Fruit fly (Drosophila melanogaster): ENCODE data around the gene glo.

glo gene

dm6 chr3R:11818930-11819639, at the start of gene glo, which contains the start of gene COX5A:
TSS of gene glo (minus strand) at chr3R:11819420.
TSS of gene COX5A (plus strand) at chr3R:11819359.
- TF ChIP-seq CG2120 (GFP tag; optimal IDR thresholded peaks at IDR 0.05) (peak; percentile 92), NC2α (GFP tag; optimal IDR thresholded peaks at IDR 0.05) (peak; percentile 54), CG11398 (GFP tag; optimal IDR thresholded peaks at IDR 0.05) (peak; percentile 7), zen (tag; optimal IDR thresholded peaks at IDR 0.05) (peak; percentile 74), CG7556 (GFP tag; optimal IDR thresholded peaks at IDR 0.05) (peak; percentile 49), Dek (tag; optimal IDR thresholded peaks at IDR 0.05) (peak; percentile 68), CG5180 (GFP tag; optimal IDR thresholded peaks at IDR 0.05) (no peak), Spps (tag; optimal IDR thresholded peaks at IDR 0.05) (peak; percentile 48), sc (optimal IDR thresholded peaks at IDR 0.05) (no peak), sc (GFP tag; optimal IDR thresholded peaks at IDR 0.05) (no peak), pzg (GFP tag; optimal IDR thresholded peaks at IDR 0.05) (peak; percentile 90), stc (GFP tag; IDR thresholded peaks at IDR 0.05) (no peak; the same call in none of the 2 replicates), gsb-n (tag; optimal IDR thresholded peaks at IDR 0.05) (peak; percentile 66), repo (GFP tag; optimal IDR thresholded peaks at IDR 0.05) (peak; percentile 72), onecut (GFP tag; IDR thresholded peaks at IDR 0.05) (peak; percentile 41; the same call in 1 of the 2 replicates), CG34376 (GFP tag; optimal IDR thresholded peaks at IDR 0.05) (peak; percentile 37), CG13287 (GFP tag; IDR thresholded peaks at IDR 0.05; ENCODE audit: partially characterized antibody) (peak; percentile 40; the same call in 1 of the 2 replicates), fd102C (GFP tag; optimal IDR thresholded peaks at IDR 0.05) (peak; percentile 26), fd64A (GFP tag; optimal IDR thresholded peaks at IDR 0.05) (no peak), hbn (GFP tag; IDR thresholded peaks at IDR 0.05; ENCODE audit: partially characterized antibody) (no peak), CG1792 (GFP tag; optimal IDR thresholded peaks at IDR 0.05) (peak; percentile 71), HHEX (GFP tag; optimal IDR thresholded peaks at IDR 0.05) (peak; percentile 56), schlank (tag; optimal IDR thresholded peaks at IDR 0.05) (no peak), MBD-R2 (GFP tag; IDR thresholded peaks at IDR 0.05) (peak; percentile 79), trh (GFP tag; optimal IDR thresholded peaks at IDR 0.05) (peak; percentile 41), CG9817 (tag; optimal IDR thresholded peaks at IDR 0.05) (peak; percentile 71), gt (GFP tag; IDR thresholded peaks at IDR 0.05) (no peak; the same call in 1 of the 2 replicates), CG6854 (GFP tag; optimal IDR thresholded peaks at IDR 0.05) (no peak), CG7987 (GFP tag; optimal IDR thresholded peaks at IDR 0.05) (peak; percentile 61), B-H1 (GFP tag; IDR thresholded peaks at IDR 0.05) (peak; percentile 60; the same call in 2 of the 3 replicates), YL-1 (GFP tag; optimal IDR thresholded peaks at IDR 0.05) (peak; percentile 95), CG10543 (GFP tag; optimal IDR thresholded peaks at IDR 0.05) (peak; percentile 85), Ssrp (tag; optimal IDR thresholded peaks at IDR 0.05) (peak; percentile 45), chm (GFP tag; IDR thresholded peaks at IDR 0.05) (peak; percentile 89), Pdp1 (GFP tag; optimal IDR thresholded peaks at IDR 0.05) (peak; percentile 84 to 99), jing (GFP tag; optimal IDR thresholded peaks at IDR 0.05) (no peak), CG3995 (GFP tag; optimal IDR thresholded peaks at IDR 0.05) (peak; percentile 94), CG30020 (tag; optimal IDR thresholded peaks at IDR 0.05) (peak; percentile 82), CG31365 (tag; optimal IDR thresholded peaks at IDR 0.05) (no peak), twi (tag; optimal IDR thresholded peaks at IDR 0.05) (peak; percentile 35), CG12236 (GFP tag; optimal IDR thresholded peaks at IDR 0.05) (peak; percentile 80), tap (tag; optimal IDR thresholded peaks at IDR 0.05) (peak; percentile 33), pfk (GFP tag; optimal IDR thresholded peaks at IDR 0.05) (peak; percentile 92), H2.0 (GFP tag; IDR thresholded peaks at IDR 0.05) (peak; percentile 64; the same call in 1 of the 2 replicates), CG10321 (GFP tag; IDR thresholded peaks at IDR 0.05) (no peak), Dip3 (GFP tag; optimal IDR thresholded peaks at IDR 0.05) (peak; percentile 77), CG3726 (GFP tag; IDR thresholded peaks at IDR 0.05) (no peak), CG9727 (GFP tag; optimal IDR thresholded peaks at IDR 0.05) (peak; percentile 73), Taf1 (GFP tag; IDR thresholded peaks at IDR 0.05) (peak; percentile 76)
